Worm (Caenorhabditis elegans): ENCODE measurements around the gene B0024.3.

Gene B0024.3

ce11 chrV:10294549-10294948 is 7.2 kb downstream of the B0024.3 start, which contains the start of gene col-150:
col-150 (minus strand) TSS chrV:10294649.
- TF ChIP-seq pha-4 (tag; optimal IDR thresholded peaks at IDR 0.05) (no peak), C08G9.2 (tag; optimal IDR thresholded peaks at IDR 0.05) (no peak), ceh-31 (tag; optimal IDR thresholded peaks at IDR 0.05) (no peak), K02D7.2 (tag; optimal IDR thresholded peaks at IDR 0.05) (no peak), tbx-7 (tag; optimal IDR thresholded peaks at IDR 0.05) (no peak), che-1 (tag; optimal IDR thresholded peaks at IDR 0.05) (no peak), Y22D7AL.16 (tag; optimal IDR thresholded peaks at IDR 0.05) (no peak), F13H6.1 (tag; optimal IDR thresholded peaks at IDR 0.05) (no peak), dve-1 (tag; optimal IDR thresholded peaks at IDR 0.05) (no peak), ceh-18 (tag; optimal IDR thresholded peaks at IDR 0.05) (no peak), hlh-30 (tag; optimal IDR thresholded peaks at IDR 0.05; ENCODE audit: insufficient read depth) (no peak), pros-1 (tag; optimal IDR thresholded peaks at IDR 0.05) (no peak), unc-86 (tag; optimal IDR thresholded peaks at IDR 0.05) (no peak), rnt-1 (tag; optimal IDR thresholded peaks at IDR 0.05) (no peak), pha-2 (tag; optimal IDR thresholded peaks at IDR 0.05) (no peak), ceh-9 (tag; optimal IDR thresholded peaks at IDR 0.05) (no peak), fkh-6 (tag; optimal IDR thresholded peaks at IDR 0.05) (no peak), npax-4 (tag; optimal IDR thresholded peaks at IDR 0.05) (no peak), elt-4 (tag; optimal IDR thresholded peaks at IDR 0.05) (no peak)

DNA sequence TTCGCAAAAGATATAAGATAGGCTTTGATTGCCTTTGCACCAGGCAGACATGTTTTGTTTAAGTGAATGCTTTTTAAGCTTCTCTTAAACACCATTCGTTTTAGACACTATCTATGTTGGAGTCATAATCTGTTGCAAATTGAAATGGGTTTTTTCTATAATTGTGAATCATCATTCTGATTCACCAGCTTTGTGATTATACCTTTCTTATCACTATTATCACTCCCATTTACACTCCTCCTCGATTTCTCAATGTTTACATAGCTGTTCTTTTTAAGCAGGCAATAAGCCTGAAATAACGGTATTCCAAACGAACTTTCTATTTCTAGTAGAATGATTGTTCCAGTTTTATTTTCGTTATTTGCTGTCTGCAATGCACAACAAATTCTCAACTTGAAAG is 9.7 kb downstream of the B0024.3 start, which contains the start of gene B0024.4:
Gene B0024.4, plus strand, starts transcription at position 301 of the 400 bp plus-strand sequence.
- TF ChIP-seq ref-2 (tag; optimal IDR thresholded peaks at IDR 0.05) = no peak
- TF ChIP-seq zip-5 (tag; optimal IDR thresholded peaks at IDR 0.05) = no peak
- TF ChIP-seq pha-4 (tag; optimal IDR thresholded peaks at IDR 0.05) = no peak
- no peak for TF ChIP-seq ceh-30 (tag; optimal IDR thresholded peaks at IDR 0.05)
- no peak for TF ChIP-seq hlh-15 (tag; optimal IDR thresholded peaks at IDR 0.05)
- no peak for TF ChIP-seq fkh-10 (GFP tag; optimal IDR thresholded peaks at IDR 0.05)
- no peak for TF ChIP-seq ceh-22 (tag; optimal IDR thresholded peaks at IDR 0.05)
- TF ChIP-seq ceh-9 (tag; optimal IDR thresholded peaks at IDR 0.05) = no peak
- no peak for TF ChIP-seq unc-42 (tag; optimal IDR thresholded peaks at IDR 0.05)
- TF ChIP-seq lin-11 (tag; optimal IDR thresholded peaks at IDR 0.05) = no peak
- TF ChIP-seq npax-4 (tag; optimal IDR thresholded peaks at IDR 0.05) = no peak

DNA sequence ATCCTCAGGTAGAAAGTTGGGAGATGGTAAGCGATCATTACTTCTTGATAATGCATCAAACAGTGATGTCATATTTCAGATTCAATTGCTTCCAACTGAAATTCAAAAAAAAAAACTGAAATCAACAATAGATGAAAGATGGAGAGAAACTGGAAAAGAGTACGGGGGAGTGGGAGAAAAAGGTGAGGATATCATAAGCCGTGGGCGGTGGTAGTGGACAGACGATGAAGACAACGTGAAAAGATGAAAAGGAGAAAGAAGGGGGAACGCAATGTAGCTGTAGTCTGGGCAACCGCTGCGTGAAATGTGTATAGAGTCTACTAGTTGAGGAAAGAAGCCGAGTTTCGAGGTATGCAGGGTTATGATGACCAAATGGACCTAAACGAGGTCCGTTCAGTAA is 19.9 kb downstream of the B0024.3 start, which contains the start of gene che-12:
Gene che-12, minus strand, starts transcription at position 101 of the 400 bp plus-strand sequence.
- TF ChIP-seq C38D4.7 (GFP tag; optimal IDR thresholded peaks at IDR 0.05) (no peak), nhr-11 (tag; optimal IDR thresholded peaks at IDR 0.05) (no peak), elt-4 (tag; optimal IDR thresholded peaks at IDR 0.05) (no peak), ama-1 (optimal IDR thresholded peaks at IDR 0.05) (no peak), nhr-232 (tag; optimal IDR thresholded peaks at IDR 0.05) (no peak), fkh-10 (GFP tag; optimal IDR thresholded peaks at IDR 0.05) (no peak), ceh-19 (GFP tag; optimal IDR thresholded peaks at IDR 0.05) (no peak), eyg-1 (tag; optimal IDR thresholded peaks at IDR 0.05) (no peak), syd-9 (tag; optimal IDR thresholded peaks at IDR 0.05) (no peak), ceh-48 (tag; optimal IDR thresholded peaks at IDR 0.05) (no peak), pha-2 (tag; optimal IDR thresholded peaks at IDR 0.05) (no peak), K02D7.2 (tag; optimal IDR thresholded peaks at IDR 0.05) (no peak), F13H6.1 (tag; optimal IDR thresholded peaks at IDR 0.05) (no peak), dve-1 (tag; optimal IDR thresholded peaks at IDR 0.05) (no peak)

- TF ChIP-seq ceh-48 (tag; optimal IDR thresholded peaks at IDR 0.05) = no peak
- TF ChIP-seq nhr-232 (tag; optimal IDR thresholded peaks at IDR 0.05) = no peak
- no peak for TF ChIP-seq fkh-6 (tag; optimal IDR thresholded peaks at IDR 0.05)
- TF ChIP-seq F13H6.1 (tag; optimal IDR thresholded peaks at IDR 0.05) = no peak
- no peak for TF ChIP-seq dve-1 (tag; optimal IDR thresholded peaks at IDR 0.05)
- no peak for TF ChIP-seq C08G9.2 (tag; optimal IDR thresholded peaks at IDR 0.05)
- no peak for TF ChIP-seq eyg-1 (tag; optimal IDR thresholded peaks at IDR 0.05)
These were observed 26.6 kb downstream of the B0024.3 start, which contains the start of gene gcy-6 for ce11 chrV:10313953-10314352. gcy-6 (minus strand) TSS chrV:10314053.

DNA sequence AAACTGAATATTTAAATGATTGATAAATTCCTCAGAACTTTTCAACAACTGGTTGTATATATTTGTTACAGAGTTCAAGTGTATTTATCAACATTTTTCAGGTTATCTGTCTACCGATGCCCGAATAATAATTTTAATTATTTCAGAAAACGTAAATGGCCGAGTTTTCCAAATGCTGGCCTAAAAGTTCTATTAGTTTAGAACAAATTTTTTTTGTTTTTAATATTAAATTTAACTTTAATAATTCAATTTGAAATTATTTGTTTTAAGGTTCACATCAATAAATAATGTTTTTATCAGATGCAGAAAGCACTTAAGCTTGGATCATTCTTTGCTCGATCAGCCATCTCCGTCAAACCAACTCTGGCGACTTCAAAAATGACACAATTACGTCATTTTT is 27.0 kb downstream of the B0024.3 start, which contains the start of gene trx-2:
Gene trx-2, plus strand, starts transcription at position 301 of the 400 bp plus-strand sequence.
- TF ChIP-seq ceh-45 (GFP tag; IDR thresholded peaks at IDR 0.05) = no peak
- no peak for TF ChIP-seq unc-55 (GFP tag; optimal IDR thresholded peaks at IDR 0.05)
- TF ChIP-seq sox-2 (GFP tag; IDR thresholded peaks at IDR 0.05) = no peak
- no peak for TF ChIP-seq T23F11.4 (GFP tag; optimal IDR thresholded peaks at IDR 0.05)
- TF ChIP-seq C08G9.2 (tag; optimal IDR thresholded peaks at IDR 0.05) = no peak
- no peak for TF ChIP-seq lin-11 (tag; optimal IDR thresholded peaks at IDR 0.05)
- no peak for TF ChIP-seq ceh-9 (tag; optimal IDR thresholded peaks at IDR 0.05)
- TF ChIP-seq nfya-1 (tag; optimal IDR thresholded peaks at IDR 0.05) = no peak

All from whole organism, late embryonic.